Worm (Caenorhabditis elegans): ENCODE measurements around the gene chil-9.

chil-9 gene

ce11 chrII:9886216-9886615 lies 41.1 kb upstream of the chil-9 start, which contains the start of gene algn-8:
algn-8 (minus strand) TSS chrII:9886442.
- TF ChIP-seq elt-1 (tag; optimal IDR thresholded peaks at IDR 0.05; ENCODE audit: borderline replicate concordance, insufficient read depth) = no peak
- no peak for TF ChIP-seq ham-2 (GFP tag; optimal IDR thresholded peaks at IDR 0.05)
- no peak for TF ChIP-seq ztf-11 (tag; optimal IDR thresholded peaks at IDR 0.05)
- no peak for TF ChIP-seq snpc-4 (tag; optimal IDR thresholded peaks at IDR 0.05)
- TF ChIP-seq hlh-1 (tag; optimal IDR thresholded peaks at IDR 0.05) = no peak
- TF ChIP-seq ceh-39 (tag; optimal IDR thresholded peaks at IDR 0.05) = no peak
- no peak for TF ChIP-seq cnd-1 (tag; optimal IDR thresholded peaks at IDR 0.05)
- TF ChIP-seq sptf-1 (tag; optimal IDR thresholded peaks at IDR 0.05) = no peak
- TF ChIP-seq mls-2 (tag; optimal IDR thresholded peaks at IDR 0.05) = no peak
- no peak for TF ChIP-seq nhr-12 (tag; optimal IDR thresholded peaks at IDR 0.05)
- TF ChIP-seq M03D4.4 (tag; optimal IDR thresholded peaks at IDR 0.05) = no peak
- no peak for TF ChIP-seq unc-39 (tag; optimal IDR thresholded peaks at IDR 0.05)
- TF ChIP-seq mep-1 (tag; optimal IDR thresholded peaks at IDR 0.05) = no peak
- TF ChIP-seq mab-5 (tag; optimal IDR thresholded peaks at IDR 0.05) = no peak
- TF ChIP-seq elt-3 (tag; optimal IDR thresholded peaks at IDR 0.05) = no peak

- TF ChIP-seq nhr-237 (tag; optimal IDR thresholded peaks at IDR 0.05) = no peak
- peak; percentile 16 for TF ChIP-seq zip-8 (tag; optimal IDR thresholded peaks at IDR 0.05)
These were observed 35.7 kb upstream of the chil-9 start, which contains the start of gene C08H9.15 for ce11 chrII:9880826-9881225. C08H9.15 (plus strand) TSS chrII:9881193.

DNA sequence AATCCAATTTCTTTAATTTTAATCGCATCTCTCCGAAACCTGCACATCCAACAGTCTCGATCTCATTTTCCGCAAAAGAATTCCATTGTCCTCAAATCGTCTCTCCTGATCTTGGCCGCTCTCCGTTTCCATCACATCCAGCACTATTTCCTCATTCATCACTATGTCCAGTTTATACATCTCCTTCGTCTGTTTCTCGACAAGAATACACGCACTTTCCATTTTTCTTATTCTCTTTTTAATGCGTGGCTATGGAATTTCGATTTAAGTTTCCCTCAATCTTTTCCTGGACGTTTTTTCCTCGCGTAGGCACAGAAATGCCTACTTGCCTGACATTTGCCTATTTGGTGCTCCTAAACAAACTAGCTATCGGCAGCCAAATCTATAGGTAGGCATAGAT lies 34.7 kb upstream of the chil-9 start:
- TF ChIP-seq mls-2 (tag; optimal IDR thresholded peaks at IDR 0.05) (no peak), ztf-11 (tag; optimal IDR thresholded peaks at IDR 0.05) (no peak), flh-1 (GFP tag; optimal IDR thresholded peaks at IDR 0.05) (no peak), nhr-2 (tag; optimal IDR thresholded peaks at IDR 0.05) (no peak), mab-5 (tag; optimal IDR thresholded peaks at IDR 0.05) (no peak), blmp-1 (tag; optimal IDR thresholded peaks at IDR 0.05) (peak; percentile 35), nhr-237 (tag; optimal IDR thresholded peaks at IDR 0.05) (no peak)

ce11 chrII:9874508-9875229 lies 29.5 kb upstream of the chil-9 start, which contains the start of the genes chil-2 and ctsa-3.2:
chil-2 (minus strand) TSS chrII:9874608.
ctsa-3.2 (plus strand) TSS chrII:9875179.
- TF ChIP-seq nhr-2 (tag; optimal IDR thresholded peaks at IDR 0.05) (no peak), tbx-8 (GFP tag; optimal IDR thresholded peaks at IDR 0.05) (no peak), unc-39 (tag; optimal IDR thresholded peaks at IDR 0.05) (no peak), lsy-2 (tag; optimal IDR thresholded peaks at IDR 0.05) (no peak), mep-1 (tag; optimal IDR thresholded peaks at IDR 0.05) (no peak), nhr-12 (tag; optimal IDR thresholded peaks at IDR 0.05) (no peak), unc-120 (tag; optimal IDR thresholded peaks at IDR 0.05; ENCODE audit: poor library complexity, severe bottlenecking) (no peak), ceh-83 (GFP tag; optimal IDR thresholded peaks at IDR 0.05) (no peak), elt-1 (tag; optimal IDR thresholded peaks at IDR 0.05; ENCODE audit: borderline replicate concordance, insufficient read depth) (no peak), lin-13 (tag; optimal IDR thresholded peaks at IDR 0.05) (no peak), ceh-39 (tag; optimal IDR thresholded peaks at IDR 0.05) (no peak), ces-1 (GFP tag; optimal IDR thresholded peaks at IDR 0.05) (no peak)

ce11 chrII:9872961-9873360 lies 27.8 kb upstream of the chil-9 start, which contains the start of gene chil-8:
chil-8 (minus strand) TSS chrII:9873061.
- TF ChIP-seq sem-2 (GFP tag; optimal IDR thresholded peaks at IDR 0.05) (no peak), mls-2 (tag; optimal IDR thresholded peaks at IDR 0.05) (no peak), flh-1 (GFP tag; optimal IDR thresholded peaks at IDR 0.05) (no peak), unc-120 (tag; optimal IDR thresholded peaks at IDR 0.05; ENCODE audit: poor library complexity, severe bottlenecking) (no peak), mep-1 (tag; optimal IDR thresholded peaks at IDR 0.05) (no peak), snpc-4 (tag; optimal IDR thresholded peaks at IDR 0.05) (no peak), lsy-2 (tag; optimal IDR thresholded peaks at IDR 0.05) (no peak), lin-13 (tag; optimal IDR thresholded peaks at IDR 0.05) (no peak), ham-2 (GFP tag; optimal IDR thresholded peaks at IDR 0.05) (no peak)

ce11 chrII:9871061-9871460 lies 25.9 kb upstream of the chil-9 start, which contains the start of gene chil-7:
chil-7 (minus strand) TSS chrII:9871172.
- no peak for TF ChIP-seq elt-3 (tag; optimal IDR thresholded peaks at IDR 0.05)
